Worm (Caenorhabditis elegans): Measurements from ENCODE around the gene F15D4.5.

Gene F15D4.5

ce11 chrII:13290518-13291286, 45.5 kb downstream of the F15D4.5 start:
- TF ChIP-seq chd-7 (tag; optimal IDR thresholded peaks at IDR 0.05) = no peak
- no peak for TF ChIP-seq cebp-1 (GFP tag; IDR thresholded peaks at IDR 0.05)
- TF ChIP-seq cebp-1 (tag; optimal IDR thresholded peaks at IDR 0.05) = peak; percentile 53
- 0 out of 2 replicates have a peak, but pooled peaks have one; percentile 37 for TF ChIP-seq attf-6 (GFP tag; IDR thresholded peaks at IDR 0.05)
- TF ChIP-seq egrh-3 (GFP tag; IDR thresholded peaks at IDR 0.05) = no peak
- no peak for TF ChIP-seq snpc-4 (GFP tag; optimal IDR thresholded peaks at IDR 0.05)
- TF ChIP-seq snpc-4 (tag; optimal IDR thresholded peaks at IDR 0.05) = peak in 3 of 4 experiments; percentile 49 to 72 (median 49)
- TF ChIP-seq zim-3 (tag; optimal IDR thresholded peaks at IDR 0.05) = peak; percentile 10
- peak; percentile 93 for TF ChIP-seq hmg-1.2 (GFP tag; IDR thresholded peaks at IDR 0.05)

DNA sequence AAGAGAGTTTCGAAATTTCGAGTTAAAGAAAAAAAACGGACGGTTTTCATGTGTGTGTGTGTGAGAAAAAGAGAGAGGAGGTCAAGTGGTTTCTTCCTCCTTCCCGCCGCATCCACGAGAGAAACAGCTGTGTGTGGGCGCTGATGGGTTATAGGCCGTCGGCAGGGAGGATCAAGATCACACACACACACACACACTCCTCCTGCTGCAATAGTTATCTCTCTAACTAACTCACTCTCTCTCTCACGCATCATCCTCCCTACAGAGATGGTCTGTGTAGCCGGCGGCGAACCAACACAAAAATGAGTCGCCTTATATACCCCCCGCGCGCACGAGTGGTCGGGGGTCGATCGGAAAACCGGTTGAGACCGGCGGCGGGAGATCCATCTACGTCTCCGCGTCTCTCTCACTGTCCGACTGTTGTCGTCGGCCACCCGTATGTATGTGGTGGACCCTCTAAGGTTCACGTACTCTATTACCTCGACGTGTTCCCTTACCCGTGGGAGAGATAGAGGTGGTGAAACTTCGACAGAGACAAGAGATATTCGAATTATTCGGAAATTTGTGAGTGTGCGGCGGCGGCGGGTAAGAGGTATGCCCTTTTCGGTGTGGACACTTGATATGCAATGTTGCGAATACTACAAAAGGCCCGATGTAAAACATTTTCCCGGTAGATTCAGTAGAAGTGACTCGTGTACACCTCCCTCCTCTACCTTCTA, 46.4 kb downstream of the F15D4.5 start:
- TF ChIP-seq hlh-26 (GFP tag; conservative IDR thresholded peaks at IDR 0.05) (no peak), ztf-6 (GFP tag; IDR thresholded peaks at IDR 0.05) (0 out of 2 replicates have a peak, but pooled peaks have one; percentile 5), cebp-2 (GFP tag; IDR thresholded peaks at IDR 0.05) (0 out of 2 replicates have a peak, but pooled peaks have one; percentile 11), ztf-26 (tag; optimal IDR thresholded peaks at IDR 0.05) (peak; percentile 58), F37B4.10 (GFP tag; IDR thresholded peaks at IDR 0.05) (no peak), egrh-3 (GFP tag; IDR thresholded peaks at IDR 0.05) (peak; percentile 50; the same call in 1 of the 2 replicates), lin-26 (GFP tag; IDR thresholded peaks at IDR 0.05) (0 out of 2 replicates have a peak, but pooled peaks have one; percentile 44), nfya-1 (tag; optimal IDR thresholded peaks at IDR 0.05; ENCODE audit: borderline replicate concordance, insufficient read depth) (no peak), mcd-1 (GFP tag; IDR thresholded peaks at IDR 0.05) (peak; percentile 46), chd-7 (tag; optimal IDR thresholded peaks at IDR 0.05) (peak; percentile 9), sea-2 (GFP tag; IDR thresholded peaks at IDR 0.05) (no peak), cebp-1 (GFP tag; IDR thresholded peaks at IDR 0.05) (no peak), cebp-1 (tag; optimal IDR thresholded peaks at IDR 0.05) (peak; percentile 70), dox-1 (GFP tag; IDR thresholded peaks at IDR 0.05) (peak; percentile 34; the same call in 1 of the 2 replicates), snpc-4 (GFP tag; optimal IDR thresholded peaks at IDR 0.05) (no peak), snpc-4 (tag; optimal IDR thresholded peaks at IDR 0.05) (peak in 2 of 4 experiments; percentile 1 to 12), F52B5.7 (tag; optimal IDR thresholded peaks at IDR 0.05) (peak; percentile 14), zfh-2 (GFP tag; conservative IDR thresholded peaks at IDR 0.05) (peak; percentile 87), lin-40 (tag; optimal IDR thresholded peaks at IDR 0.05) (peak; percentile 53), B0336.3 (GFP tag; IDR thresholded peaks at IDR 0.05) (0 out of 2 replicates have a peak, but pooled peaks have one; percentile 38), ceh-27 (GFP tag; optimal IDR thresholded peaks at IDR 0.05) (peak; percentile 42), K12H6.12 (tag; optimal IDR thresholded peaks at IDR 0.05) (peak; percentile 21), athp-1 (tag; optimal IDR thresholded peaks at IDR 0.05) (no peak), ztf-22 (GFP tag; optimal IDR thresholded peaks at IDR 0.05) (peak; percentile 27), lin-54 (GFP tag; optimal IDR thresholded peaks at IDR 0.05) (peak; percentile 23), ceh-79 (tag; optimal IDR thresholded peaks at IDR 0.05) (no peak), ceh-100 (GFP tag; IDR thresholded peaks at IDR 0.05) (peak; percentile 10; the same call in 1 of the 2 replicates), die-1 (tag; optimal IDR thresholded peaks at IDR 0.05) (peak; percentile 37), ama-1 (optimal IDR thresholded peaks at IDR 0.05) (peak; percentile 86), ama-1 (GFP tag; optimal IDR thresholded peaks at IDR 0.05) (no peak), F55B11.4 (tag; optimal IDR thresholded peaks at IDR 0.05; ENCODE audit: borderline replicate concordance, insufficient read depth) (no peak)

- TF ChIP-seq ztf-18 (tag; optimal IDR thresholded peaks at IDR 0.05) = no peak
- no peak for TF ChIP-seq rpc-1 (optimal IDR thresholded peaks at IDR 0.05)
- TF ChIP-seq rpc-1 (tag; optimal IDR thresholded peaks at IDR 0.05) = no peak
- no peak for TF ChIP-seq ztf-25 (GFP tag; IDR thresholded peaks at IDR 0.05)
- TF ChIP-seq mxl-1 (tag; optimal IDR thresholded peaks at IDR 0.05) = no peak
- TF ChIP-seq B0019.2 (GFP tag; conservative IDR thresholded peaks at IDR 0.05) = no peak
- no peak for TF ChIP-seq cebp-2 (GFP tag; IDR thresholded peaks at IDR 0.05)
- TF ChIP-seq T26A5.8 (tag; optimal IDR thresholded peaks at IDR 0.05) = no peak
- no peak for TF ChIP-seq ekl-4 (GFP tag; IDR thresholded peaks at IDR 0.05)
- no peak for TF ChIP-seq ccch-3 (GFP tag; optimal IDR thresholded peaks at IDR 0.05)
- no peak for TF ChIP-seq F22D6.2 (tag; optimal IDR thresholded peaks at IDR 0.05)
- no peak for TF ChIP-seq ceh-58 (GFP tag; IDR thresholded peaks at IDR 0.05)
- TF ChIP-seq ztf-28 (GFP tag; IDR thresholded peaks at IDR 0.05) = no peak
- peak; percentile 7 for TF ChIP-seq lin-40 (tag; optimal IDR thresholded peaks at IDR 0.05)
Measured at ce11 chrII:13292913-13293312, 47.7 kb downstream of the F15D4.5 start.
